Worm (Caenorhabditis elegans) whole organism, L2 larva: ENCODE results near the gene cpt-5.

Experiments
- ZK546.5 ChIP-seq: sonication (generic microtip); optimal IDR thresholded peaks from 2 replicates; lab custom pipeline; 2017; ENCODE audit warnings: missing biosample characterization, missing genetic modification characterization
- alr-1 ChIP-seq: fragments of 150-350 bp; optimal IDR thresholded peaks from 2 replicates; lab custom pipeline; 2014; ENCODE audit warnings: missing biosample characterization, missing genetic modification characterization
- ceh-16 ChIP-seq: fragments of 150-350 bp; optimal IDR thresholded peaks from 2 replicates; lab custom pipeline; 2014; ENCODE audit warnings: missing biosample characterization, missing genetic modification characterization
- ceh-82 ChIP-seq: fragments of 150-350 bp; optimal IDR thresholded peaks from 2 replicates; lab custom pipeline; 2014; ENCODE audit warnings: missing biosample characterization, missing genetic modification characterization
- crh-2 ChIP-seq: sonication (generic microtip); optimal IDR thresholded peaks from 2 replicates; lab custom pipeline; 2017; ENCODE audit warnings: missing biosample characterization, missing genetic modification characterization
- egl-27 ChIP-seq: sonication (generic microtip); optimal IDR thresholded peaks from 3 replicates; lab custom pipeline; 2017; ENCODE audit warnings: missing biosample characterization, missing genetic modification reagents, missing genetic modification characterization
- elt-1 ChIP-seq: fragments of 150-350 bp; optimal IDR thresholded peaks from 2 replicates; lab custom pipeline; 2014; ENCODE audit warnings: missing biosample characterization, missing genetic modification characterization
- elt-3 ChIP-seq: sonication (generic microtip); optimal IDR thresholded peaks from 2 replicates; lab custom pipeline; 2017; ENCODE audit warnings: missing biosample characterization, missing genetic modification characterization
- gmeb-1 ChIP-seq: fragments of 150-350 bp; optimal IDR thresholded peaks from 2 replicates; lab custom pipeline; 2014; ENCODE audit warnings: missing biosample characterization, missing genetic modification characterization
- lin-11 ChIP-seq: fragments of 150-350 bp; sonication (generic microtip); optimal IDR thresholded peaks from 2 replicates; lab custom pipeline; 2014; ENCODE audit warnings: missing biosample characterization, missing genetic modification characterization, inconsistent platforms, mixed read lengths
- lin-39 ChIP-seq: fragments of 150-350 bp; optimal IDR thresholded peaks from 2 replicates; lab custom pipeline; 2014; ENCODE audit warnings: missing biosample characterization, missing genetic modification reagents, missing genetic modification characterization
- lsy-2 ChIP-seq, 2 experiments: fragments of 150-350 bp in 1 of 2; sonication (generic microtip) in 1 of 2; optimal IDR thresholded peaks; 2 replicates each; lab custom pipeline; 2014 to 2017; ENCODE audit warnings: missing biosample characterization in 2 of 2, missing genetic modification characterization in 2 of 2
- mbf-1 ChIP-seq: sonication (generic microtip); optimal IDR thresholded peaks from 2 replicates; lab custom pipeline; 2017; ENCODE audit warnings: missing biosample characterization, missing genetic modification characterization
- mdl-1 ChIP-seq, 2 experiments: fragments of 150-350 bp in 1 of 2; sonication (generic microtip) in 1 of 2; optimal IDR thresholded peaks; 2 replicates each; lab custom pipeline; 2017; ENCODE audit warnings: missing biosample characterization in 2 of 2, missing genetic modification characterization in 2 of 2
- nhr-10 ChIP-seq: sonication (generic microtip); optimal IDR thresholded peaks from 2 replicates; lab custom pipeline; 2017; ENCODE audit warnings: missing biosample characterization, missing genetic modification characterization
- nhr-11 ChIP-seq: fragments of 150-350 bp; optimal IDR thresholded peaks from 2 replicates; lab custom pipeline; 2014; ENCODE audit warnings: missing biosample characterization, missing genetic modification characterization
- nhr-129 ChIP-seq: fragments of 150-350 bp; optimal IDR thresholded peaks from 2 replicates; lab custom pipeline; 2014; ENCODE audit warnings: missing biosample characterization, missing genetic modification characterization
- nhr-23 ChIP-seq: fragments of 150-350 bp; optimal IDR thresholded peaks from 2 replicates; lab custom pipeline; 2014; ENCODE audit warnings: missing biosample characterization, missing genetic modification reagents, missing genetic modification characterization
- nhr-237 ChIP-seq: fragments of 150-350 bp; optimal IDR thresholded peaks from 2 replicates; lab custom pipeline; 2014; ENCODE audit warnings: missing biosample characterization, missing genetic modification characterization
- nhr-6 ChIP-seq: fragments of 150-350 bp; optimal IDR thresholded peaks from 2 replicates; lab custom pipeline; 2014; ENCODE audit warnings: missing biosample characterization, missing genetic modification characterization
- sem-4 ChIP-seq: fragments of 150-350 bp; optimal IDR thresholded peaks from 2 replicates; lab custom pipeline; 2014; ENCODE audit warnings: missing biosample characterization, missing genetic modification reagents, missing genetic modification characterization
- skn-1 ChIP-seq: sonication (generic microtip); optimal IDR thresholded peaks from 2 replicates; lab custom pipeline; 2017; ENCODE audit warnings: missing biosample characterization, missing genetic modification characterization
- sma-3 ChIP-seq: sonication (generic microtip); optimal IDR thresholded peaks from 2 replicates; lab custom pipeline; 2016; ENCODE audit warnings: missing genetic modification reagents, missing genetic modification characterization, missing compliant biosample characterization
- sma-9 ChIP-seq, 2 experiments: fragments of 150-350 bp in 1 of 2; sonication (generic microtip) in 1 of 2; optimal IDR thresholded peaks; 2 replicates each; lab custom pipeline; 2014 to 2016; ENCODE audit warnings: missing genetic modification characterization in 2 of 2, mild to moderate bottlenecking in 1 of 2, missing biosample characterization in 1 of 2, missing compliant biosample characterization in 1 of 2, missing genetic modification reagents in 1 of 2, moderate library complexity in 1 of 2
- snpc-4 ChIP-seq: fragments of 150-350 bp; optimal IDR thresholded peaks from 2 replicates; lab custom pipeline; 2014; ENCODE audit warnings: missing biosample characterization, missing genetic modification characterization
- unc-39 ChIP-seq: fragments of 150-350 bp; optimal IDR thresholded peaks from 2 replicates; lab custom pipeline; 2014; ENCODE audit warnings: missing biosample characterization, missing genetic modification characterization
- unc-55 ChIP-seq: fragments of 150-350 bp; sonication (generic microtip); optimal IDR thresholded peaks from 3 replicates; lab custom pipeline; 2014; ENCODE audit warnings: missing biosample characterization, missing genetic modification reagents, missing genetic modification characterization
- unc-62 ChIP-seq: fragments of 150-350 bp; optimal IDR thresholded peaks from 2 replicates; lab custom pipeline; 2014; ENCODE audit warnings: missing biosample characterization, missing genetic modification reagents, missing genetic modification characterization
- zag-1 ChIP-seq: fragments of 150-350 bp; optimal IDR thresholded peaks from 2 replicates; lab custom pipeline; 2014; ENCODE audit warnings: missing biosample characterization, missing genetic modification characterization
- ztf-1 ChIP-seq: fragments of 200-800 bp; sonication (Bioruptor generic); conservative IDR thresholded peaks from 2 replicates; pipeline ENCODE4 v1.3.6; 2022; ENCODE audit warnings: missing genetic modification characterization, missing compliant biosample characterization
- ztf-11 ChIP-seq: sonication (generic microtip); optimal IDR thresholded peaks from 2 replicates; lab custom pipeline; 2017; ENCODE audit warnings: missing biosample characterization, missing genetic modification characterization
- ztf-4 ChIP-seq: fragments of 150-350 bp; optimal IDR thresholded peaks from 2 replicates; lab custom pipeline; 2014; ENCODE audit warnings: missing biosample characterization, missing genetic modification characterization

cpt-5 gene

DNA sequence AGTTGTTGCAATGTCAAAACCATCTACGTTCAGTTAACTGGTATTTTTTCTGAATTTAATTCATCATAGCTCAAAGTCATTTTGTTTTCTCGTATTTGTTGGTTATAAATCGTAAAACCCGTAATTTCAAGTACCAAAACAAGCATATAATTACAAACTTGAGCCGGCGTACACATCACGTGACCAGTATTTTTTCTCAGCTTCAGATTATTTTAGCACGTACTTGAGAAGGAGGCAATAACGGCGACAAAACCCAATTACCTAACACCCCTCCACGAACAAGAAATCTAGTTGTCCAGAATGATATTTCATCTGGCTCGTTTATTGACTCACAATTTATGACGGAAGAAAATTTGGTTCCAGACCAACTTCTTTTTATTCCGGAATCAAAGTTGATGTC, 14.1 kb upstream of the cpt-5 start, which contains the start of gene srx-135:
Gene srx-135 (plus strand): TSS at position 301 of the 400 bp plus-strand sequence.
- no peak for TF ChIP-seq snpc-4
- no peak for TF ChIP-seq nhr-6 (tag; lab: Kevin White, UChicago)
- no peak for TF ChIP-seq skn-1

DNA sequence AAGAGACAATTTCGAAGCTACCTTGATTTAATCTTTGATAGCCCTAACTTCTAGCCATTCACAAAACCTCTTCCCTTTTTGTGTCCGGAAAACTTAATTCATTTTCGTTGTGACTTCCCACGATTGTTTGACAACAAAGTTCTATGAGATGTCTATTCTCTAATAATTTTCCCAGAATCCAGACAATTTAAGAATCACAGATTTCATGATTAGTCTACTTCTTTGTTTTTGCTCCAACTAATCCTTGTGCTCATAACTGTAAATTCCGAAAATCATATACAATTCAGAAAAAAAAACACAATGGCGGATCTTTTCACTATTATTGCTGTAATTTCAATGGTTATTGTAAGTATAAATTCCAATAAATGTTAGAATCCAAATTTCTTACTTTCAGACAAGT, 10.5 kb upstream of the cpt-5 start, which contains the start of gene srx-137:
Gene srx-137 (plus strand): TSS at position 301 of the 400 bp plus-strand sequence.
- TF ChIP-seq nhr-129 (tag; lab: Kevin White, UChicago) (no peak), unc-39 (tag; lab: Kevin White, UChicago) (no peak), ztf-4 (tag; lab: Kevin White, UChicago) (no peak), mdl-1 (tag; optimal IDR thresholded peaks at IDR 0.05; lab: Kevin White, UChicago) (no peak), nhr-237 (tag; lab: Kevin White, UChicago) (no peak), unc-55 (GFP tag; lab: Kevin White, UChicago) (no peak), lsy-2 (tag; optimal IDR thresholded peaks at IDR 0.05; lab: Kevin White, UChicago) (no peak), gmeb-1 (tag; lab: Kevin White, UChicago) (no peak)

DNA sequence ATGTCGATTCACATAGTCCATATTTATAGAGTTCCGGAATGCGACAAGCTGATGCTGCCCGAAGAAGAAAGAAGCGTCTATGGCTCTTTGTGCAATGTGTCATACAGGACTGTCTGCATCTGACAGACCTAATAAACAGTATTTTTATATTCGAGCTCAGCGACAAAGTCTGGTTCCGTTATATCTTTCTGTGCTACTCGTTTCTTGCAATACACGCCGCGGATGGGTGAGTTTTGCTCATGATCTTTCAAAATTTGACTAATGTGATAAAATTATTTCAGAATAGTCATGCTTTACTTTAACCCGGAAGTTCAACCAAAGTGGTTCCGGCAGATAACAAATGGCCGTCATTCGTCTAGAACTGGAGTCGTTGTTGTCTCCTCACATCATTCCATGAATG, 9.3 kb upstream of the cpt-5 start:
- TF ChIP-seq elt-3 (tag; lab: Kevin White, UChicago) (no peak), zag-1 (no peak), ZK546.5 (tag; lab: Kevin White, UChicago) (no peak), sma-9 (GFP tag; optimal IDR thresholded peaks at IDR 0.05; lab: Kevin White, UChicago) (no peak), sma-9 (tag; optimal IDR thresholded peaks at IDR 0.05; lab: Kevin White, UChicago) (no peak), egl-27 (tag; lab: Kevin White, UChicago) (no peak), ceh-82 (tag; lab: Kevin White, UChicago) (no peak), sma-3 (GFP tag; lab: Kevin White, UChicago) (no peak), nhr-129 (tag; lab: Kevin White, UChicago) (no peak), ztf-1 (no peak), sem-4 (tag; lab: Kevin White, UChicago) (no peak), lsy-2 (tag; optimal IDR thresholded peaks at IDR 0.05; lab: Kevin White, UChicago) (no peak), nhr-11 (tag; lab: Kevin White, UChicago) (no peak), lin-39 (tag; lab: Kevin White, UChicago) (no peak), nhr-237 (tag; lab: Kevin White, UChicago) (no peak)

DNA sequence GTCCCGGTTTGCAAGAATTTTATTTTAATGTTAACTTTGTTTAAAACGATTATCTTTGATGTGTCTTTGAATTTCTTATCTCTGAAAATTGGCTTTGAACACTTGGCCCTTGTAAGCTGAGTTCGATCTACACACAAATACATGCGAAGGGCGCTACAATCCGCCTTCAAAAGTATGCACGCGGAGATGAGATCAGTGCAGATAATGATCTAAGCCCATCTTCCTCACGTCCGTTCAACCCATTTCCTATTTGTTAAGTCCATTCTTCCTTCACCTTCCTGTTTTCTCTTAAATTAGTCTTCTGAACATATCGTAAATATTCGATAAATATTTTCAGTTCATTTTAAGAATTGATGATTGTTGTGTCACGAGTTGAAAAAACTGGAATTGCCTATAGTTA, 6.6 kb upstream of the cpt-5 start, which contains the start of gene nhr-175:
Gene nhr-175 (plus strand): TSS at position 339 of the 400 bp plus-strand sequence.
- TF ChIP-seq nhr-6 (tag; lab: Kevin White, UChicago) (no peak), sma-9 (GFP tag; optimal IDR thresholded peaks at IDR 0.05; lab: Kevin White, UChicago) (peak; percentile 69), sma-9 (tag; optimal IDR thresholded peaks at IDR 0.05; lab: Kevin White, UChicago) (no peak), unc-39 (tag; lab: Kevin White, UChicago) (no peak), nhr-10 (tag; lab: Kevin White, UChicago) (no peak), crh-2 (no peak), nhr-23 (tag; lab: Kevin White, UChicago) (peak; percentile 52), alr-1 (tag; lab: Kevin White, UChicago) (no peak), ceh-82 (tag; lab: Kevin White, UChicago) (no peak), ceh-16 (tag; lab: Kevin White, UChicago) (peak; percentile 62), lin-39 (tag; lab: Kevin White, UChicago) (no peak), zag-1 (no peak), lin-11 (tag; lab: Kevin White, UChicago) (no peak), sem-4 (tag; lab: Kevin White, UChicago) (no peak), elt-1 (peak; percentile 87), mbf-1 (no peak), ztf-11 (no peak), ztf-1 (no peak)

DNA sequence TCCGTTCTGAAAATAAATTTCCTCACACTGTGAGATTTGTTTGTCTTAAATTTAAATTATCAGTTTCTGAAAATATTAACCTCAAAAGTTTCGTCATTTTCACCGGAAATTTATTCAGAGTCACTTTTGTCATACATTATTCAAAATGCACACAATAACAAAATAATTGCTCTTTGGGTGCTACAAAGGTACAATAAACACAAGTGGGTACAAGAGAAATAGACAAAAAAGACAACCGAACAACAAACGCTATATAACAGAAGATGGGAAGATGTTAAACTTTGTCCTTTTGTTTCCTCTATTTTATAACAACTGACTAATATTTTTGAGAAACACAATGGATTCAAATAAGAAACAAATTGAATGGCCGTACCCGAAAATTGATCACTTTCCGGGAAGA, 3.4 kb upstream of the cpt-5 start:
- TF ChIP-seq sma-3 (GFP tag; lab: Kevin White, UChicago) (no peak), egl-27 (tag; lab: Kevin White, UChicago) (no peak), nhr-6 (tag; lab: Kevin White, UChicago) (no peak), unc-62 (GFP tag; lab: Kevin White, UChicago) (no peak), nhr-11 (tag; lab: Kevin White, UChicago) (peak; percentile 46), sma-9 (GFP tag; optimal IDR thresholded peaks at IDR 0.05; lab: Kevin White, UChicago) (no peak), sma-9 (tag; optimal IDR thresholded peaks at IDR 0.05; lab: Kevin White, UChicago) (no peak), ztf-4 (tag; lab: Kevin White, UChicago) (no peak), nhr-23 (tag; lab: Kevin White, UChicago) (no peak), skn-1 (no peak)
